Fruit fly (Drosophila melanogaster) whole organism, pupa: ENCODE measurements around the gene rho-5.

Experiments
- CG10348 ChIP-seq: fragments of 200-800 bp; sonication (Bioruptor generic); IDR thresholded peaks from 2 replicates; pipeline ENCODE4 v1.3.6; 2022; ENCODE audit warnings: missing biosample characterization, missing genetic modification characterization
- CG12605 ChIP-seq: fragments of 200-800 bp; sonication (Bioruptor generic); IDR thresholded peaks from 2 replicates; pipeline ENCODE4 v1.3.6; 2022; ENCODE audit warnings: missing biosample characterization, missing genetic modification characterization
- CG13204 ChIP-seq: fragments of 200-800 bp; sonication (Bioruptor generic); optimal IDR thresholded peaks from 2 replicates; lab custom pipeline; 2018; ENCODE audit warnings: missing biosample characterization, mild to moderate bottlenecking, missing genetic modification characterization, moderate library complexity
- CG14655 ChIP-seq: fragments of 200-800 bp; sonication (Bioruptor generic); optimal IDR thresholded peaks from 3 replicates; lab custom pipeline; 2017; ENCODE audit warnings: mild to moderate bottlenecking, missing biosample characterization, missing genetic modification reagents, missing genetic modification characterization
- CG15710 ChIP-seq: fragments of 200-800 bp; sonication (Bioruptor generic); optimal IDR thresholded peaks from 2 replicates; lab custom pipeline; 2018; ENCODE audit warnings: missing biosample characterization, mild to moderate bottlenecking, missing genetic modification characterization, moderate library complexity
- CG17806 ChIP-seq: fragments of 200-800 bp; sonication (Bioruptor generic); optimal IDR thresholded peaks from 2 replicates; lab custom pipeline; 2018; ENCODE audit warnings: missing biosample characterization, mild to moderate bottlenecking, missing genetic modification characterization, moderate library complexity
- CG32121 ChIP-seq: fragments of 200-800 bp; sonication (Bioruptor generic); IDR thresholded peaks from 2 replicates; pipeline ENCODE4 v1.3.6; 2022; ENCODE audit warnings: missing biosample characterization, missing genetic modification characterization
- CG34367 ChIP-seq: fragments of 200-800 bp; sonication (Bioruptor generic); optimal IDR thresholded peaks from 2 replicates; lab custom pipeline; 2018; ENCODE audit warnings: missing biosample characterization, mild to moderate bottlenecking, missing genetic modification characterization
- CG4496 ChIP-seq: fragments of 200-800 bp; sonication (Bioruptor generic); IDR thresholded peaks from 3 replicates; pipeline ENCODE4 v1.3.6; 2022; ENCODE audit warnings: missing biosample characterization, missing genetic modification characterization
- CG8159 ChIP-seq: fragments of 200-800 bp; sonication (Bioruptor generic); optimal IDR thresholded peaks from 3 replicates; lab custom pipeline; 2018; ENCODE audit warnings: missing biosample characterization, mild to moderate bottlenecking, missing genetic modification characterization, moderate library complexity
- CG8301 ChIP-seq: fragments of 200-800 bp; sonication (Bioruptor generic); optimal IDR thresholded peaks from 2 replicates; lab custom pipeline; 2018; ENCODE audit warnings: missing biosample characterization, mild to moderate bottlenecking, missing genetic modification characterization
- CG9948 ChIP-seq: fragments of 200-800 bp; sonication (Bioruptor generic); optimal IDR thresholded peaks from 2 replicates; lab custom pipeline; 2018; ENCODE audit warnings: missing biosample characterization, mild to moderate bottlenecking, missing genetic modification characterization, moderate library complexity
- D1 ChIP-seq: fragments of 200-800 bp; sonication (Bioruptor generic); optimal IDR thresholded peaks from 2 replicates; lab custom pipeline; 2018; ENCODE audit warnings: missing biosample characterization, mild to moderate bottlenecking, missing genetic modification characterization, moderate library complexity
- EcR ChIP-seq: fragments of 200-800 bp; sonication (Bioruptor generic); optimal IDR thresholded peaks from 3 replicates; lab custom pipeline; 2019; ENCODE audit warnings: missing biosample characterization, missing genetic modification characterization, mild to moderate bottlenecking, moderate library complexity, missing genetic modification reagents
- Ets98B ChIP-seq: fragments of 200-800 bp; sonication (Bioruptor generic); IDR thresholded peaks from 2 replicates; pipeline ENCODE4 v1.3.6; 2022; ENCODE audit warnings: missing biosample characterization, missing genetic modification characterization
- Pif1A ChIP-seq: fragments of 200-800 bp; sonication (Bioruptor generic); optimal IDR thresholded peaks from 3 replicates; lab custom pipeline; 2016; ENCODE audit warnings: missing biosample characterization, missing genetic modification characterization
- Pif1B ChIP-seq: fragments of 200-800 bp; sonication (Bioruptor generic); optimal IDR thresholded peaks from 3 replicates; lab custom pipeline; 2016; ENCODE audit warnings: missing biosample characterization, missing genetic modification characterization
- Snoo ChIP-seq: fragments of 200-800 bp; sonication (Bioruptor generic); optimal IDR thresholded peaks from 3 replicates; lab custom pipeline; 2017; ENCODE audit warnings: missing biosample characterization, mild to moderate bottlenecking, missing genetic modification characterization, inconsistent platforms
- fd96Ca ChIP-seq: fragments of 200-800 bp; sonication (Bioruptor generic); IDR thresholded peaks from 3 replicates; pipeline ENCODE4 v1.3.6; 2022; ENCODE audit warnings: missing biosample characterization, missing genetic modification characterization
- gl ChIP-seq: fragments of 200-800 bp; sonication (Bioruptor generic); optimal IDR thresholded peaks from 2 replicates; lab custom pipeline; 2018; ENCODE audit warnings: missing biosample characterization, mild to moderate bottlenecking, missing genetic modification characterization
- rn ChIP-seq: fragments of 200-800 bp; sonication (Bioruptor generic); IDR thresholded peaks from 2 replicates; pipeline ENCODE4 v1.3.6; 2022; ENCODE audit warnings: missing biosample characterization, missing genetic modification characterization

rho-5 gene

DNA sequence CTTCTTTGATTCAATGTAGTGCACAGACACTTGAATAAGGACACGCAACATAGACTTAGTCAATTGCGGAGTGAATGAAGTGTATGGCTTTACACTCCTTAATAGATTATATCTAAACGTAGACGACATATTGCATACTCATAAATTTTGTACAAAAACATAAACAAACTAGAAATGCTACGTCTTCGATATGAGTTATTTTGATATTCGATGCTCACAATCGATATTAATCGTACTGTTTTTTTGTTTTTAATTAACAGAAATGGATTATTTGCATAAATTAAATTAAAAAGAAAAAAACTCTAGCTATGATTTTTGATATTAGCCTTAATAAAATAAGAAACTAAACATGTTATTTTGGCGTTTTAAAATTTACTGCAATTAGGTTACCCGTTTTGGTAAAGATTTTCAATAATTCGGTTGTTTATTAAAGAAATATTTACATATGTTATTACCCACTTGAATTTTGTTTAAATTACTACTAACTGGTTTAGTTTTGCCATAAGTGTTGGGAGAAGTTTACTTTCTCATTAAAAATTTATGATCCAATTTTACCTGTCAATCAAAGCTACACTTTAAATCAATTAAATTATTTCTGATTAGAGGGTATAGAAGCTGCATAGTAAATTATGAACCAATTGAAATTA, 31.4 kb upstream of the rho-5 start, which contains the start of the genes CG17768, LSm-4 and Ir31a:
Gene CG17768, minus strand, starts transcription at position 196 of the 647 bp plus-strand sequence.
Gene LSm-4, minus strand, starts transcription at position 196 of the 647 bp plus-strand sequence.
Gene Ir31a, plus strand, starts transcription at position 558 of the 647 bp plus-strand sequence.
- TF ChIP-seq Ets98B (GFP tag; lab: Robert Waterston, UW) (no peak), CG32121 (no peak), Pif1A (no peak), CG9948 (tag; lab: Kevin White, UChicago) (no peak), CG10348 (GFP tag; lab: Robert Waterston, UW) (no peak), CG8301 (no peak), gl (tag; lab: Kevin White, UChicago) (no peak), CG12605 (GFP tag; lab: Robert Waterston, UW) (no peak), CG13204 (GFP tag; lab: Kevin White, UChicago) (no peak), EcR (GFP tag; lab: Kevin White, UChicago) (no peak), D1 (no peak), fd96Ca (no peak), CG14655 (GFP tag; lab: Kevin White, UChicago) (no peak), CG34367 (tag; lab: Kevin White, UChicago) (no peak), CG8159 (tag; lab: Kevin White, UChicago) (no peak), CG17806 (tag; lab: Kevin White, UChicago) (no peak), Snoo (no peak), Pif1B (GFP tag; lab: Kevin White, UChicago) (no peak), CG15710 (tag; lab: Kevin White, UChicago) (no peak)
- TF ChIP-seq, all 21 proteins: peak for 0

DNA sequence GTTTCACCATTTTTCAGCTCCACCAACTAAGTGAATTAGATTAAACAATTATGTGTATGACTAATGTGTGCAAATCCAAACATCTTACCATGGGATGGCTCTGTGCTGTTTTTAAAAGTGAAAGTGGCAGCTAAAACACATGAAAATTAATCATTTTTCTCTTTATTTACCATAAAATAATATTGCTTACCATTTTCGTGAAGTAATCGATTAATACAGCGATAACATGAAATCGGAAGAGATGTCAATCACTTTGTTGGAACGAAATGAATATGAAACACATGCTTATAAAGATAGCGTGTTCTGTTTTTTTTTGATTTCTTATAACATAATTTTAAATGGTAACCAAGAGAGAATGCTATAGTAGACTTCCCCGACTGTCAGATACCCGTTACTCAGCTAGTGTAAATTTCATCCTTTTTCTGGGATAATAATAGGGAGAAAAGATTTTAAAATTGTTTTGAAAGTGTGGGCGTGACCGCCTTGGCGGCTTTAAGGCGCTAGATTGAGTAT, 30.2 kb upstream of the rho-5 start:
- TF ChIP-seq CG8159 (tag; lab: Kevin White, UChicago), result no peak
- no peak for TF ChIP-seq Snoo
- TF ChIP-seq D1, result no peak
- no peak for TF ChIP-seq rn (GFP tag; lab: Robert Waterston, UW)
- TF ChIP-seq CG10348 (GFP tag; lab: Robert Waterston, UW), result no peak
- TF ChIP-seq fd96Ca, result no peak
- no peak for TF ChIP-seq Pif1B (GFP tag; lab: Kevin White, UChicago)
- TF ChIP-seq gl (tag; lab: Kevin White, UChicago), result no peak
- no peak for TF ChIP-seq CG13204 (GFP tag; lab: Kevin White, UChicago)
- no peak for TF ChIP-seq CG8301
- TF ChIP-seq CG12605 (GFP tag; lab: Robert Waterston, UW), result no peak
- TF ChIP-seq CG9948 (tag; lab: Kevin White, UChicago), result no peak
- TF ChIP-seq EcR (GFP tag; lab: Kevin White, UChicago), result no peak
- no peak for TF ChIP-seq CG17806 (tag; lab: Kevin White, UChicago)
- no peak for TF ChIP-seq CG4496
- TF ChIP-seq Pif1A, result no peak

DNA sequence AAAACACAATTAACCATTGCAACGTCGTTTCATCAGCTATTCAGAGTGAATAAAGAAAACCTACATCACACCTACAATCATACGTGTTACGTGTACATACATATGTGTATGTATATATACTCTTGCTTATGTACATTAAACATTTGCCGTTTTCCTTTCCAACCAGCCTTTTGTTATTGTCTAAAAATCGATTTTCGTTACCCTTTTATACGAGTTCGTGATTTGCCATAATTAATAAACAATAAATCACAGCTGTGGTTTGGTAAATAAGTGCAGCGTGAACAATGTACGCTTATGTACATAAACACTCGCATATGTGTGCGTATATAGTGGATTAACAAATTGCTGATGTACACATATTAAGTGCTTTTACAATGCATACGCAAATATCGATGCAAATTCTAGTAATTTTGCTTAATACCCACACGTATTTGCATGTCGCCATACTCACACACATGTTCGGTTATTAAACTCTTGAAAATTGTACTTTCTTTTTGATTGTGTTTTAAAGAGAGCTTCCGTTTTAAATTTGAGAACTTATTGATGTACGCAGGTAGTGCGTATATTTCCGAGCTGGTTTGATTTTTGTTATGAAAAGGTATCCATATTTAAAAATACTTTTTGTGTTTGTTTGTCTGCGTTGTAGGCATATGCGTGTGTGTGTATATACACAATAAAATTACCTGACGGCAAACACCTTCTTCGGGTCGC, 23.3 kb upstream of the rho-5 start:
- TF ChIP-seq EcR (GFP tag; lab: Kevin White, UChicago) (peak; percentile 41), Pif1B (GFP tag; lab: Kevin White, UChicago) (peak; percentile 28), D1 (no peak)

DNA sequence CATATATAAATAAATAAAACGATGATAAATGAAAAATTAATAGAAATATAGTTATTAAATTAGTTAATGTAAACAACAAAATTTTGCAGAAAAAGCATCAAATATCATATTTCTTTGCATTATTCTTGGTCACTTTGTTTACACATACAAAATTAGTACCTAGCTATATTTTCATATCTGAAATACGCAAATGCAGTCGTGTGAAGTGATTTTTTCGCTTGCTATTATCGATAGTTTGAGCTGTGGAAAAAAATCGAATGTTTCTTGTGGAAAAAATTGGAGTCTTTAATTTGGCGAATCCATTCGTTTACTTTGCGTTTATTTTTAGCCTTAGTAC, 22.8 kb upstream of the rho-5 start, which contains the start of gene Cnot4:
Gene Cnot4, plus strand, starts transcription at position 229 of the 337 bp plus-strand sequence.
- TF ChIP-seq CG9948 (tag; lab: Kevin White, UChicago) (no peak), CG15710 (tag; lab: Kevin White, UChicago) (no peak), CG13204 (GFP tag; lab: Kevin White, UChicago) (no peak), fd96Ca (no peak), CG14655 (GFP tag; lab: Kevin White, UChicago) (no peak), CG4496 (no peak), CG17806 (tag; lab: Kevin White, UChicago) (no peak), rn (GFP tag; lab: Robert Waterston, UW) (no peak), CG34367 (tag; lab: Kevin White, UChicago) (no peak), gl (tag; lab: Kevin White, UChicago) (no peak), D1 (no peak), Ets98B (GFP tag; lab: Robert Waterston, UW) (no peak), CG8301 (no peak), CG10348 (GFP tag; lab: Robert Waterston, UW) (no peak), EcR (GFP tag; lab: Kevin White, UChicago) (no peak), Pif1A (no peak), CG12605 (GFP tag; lab: Robert Waterston, UW) (no peak)
- TF ChIP-seq, all 21 proteins: peak for 0

DNA sequence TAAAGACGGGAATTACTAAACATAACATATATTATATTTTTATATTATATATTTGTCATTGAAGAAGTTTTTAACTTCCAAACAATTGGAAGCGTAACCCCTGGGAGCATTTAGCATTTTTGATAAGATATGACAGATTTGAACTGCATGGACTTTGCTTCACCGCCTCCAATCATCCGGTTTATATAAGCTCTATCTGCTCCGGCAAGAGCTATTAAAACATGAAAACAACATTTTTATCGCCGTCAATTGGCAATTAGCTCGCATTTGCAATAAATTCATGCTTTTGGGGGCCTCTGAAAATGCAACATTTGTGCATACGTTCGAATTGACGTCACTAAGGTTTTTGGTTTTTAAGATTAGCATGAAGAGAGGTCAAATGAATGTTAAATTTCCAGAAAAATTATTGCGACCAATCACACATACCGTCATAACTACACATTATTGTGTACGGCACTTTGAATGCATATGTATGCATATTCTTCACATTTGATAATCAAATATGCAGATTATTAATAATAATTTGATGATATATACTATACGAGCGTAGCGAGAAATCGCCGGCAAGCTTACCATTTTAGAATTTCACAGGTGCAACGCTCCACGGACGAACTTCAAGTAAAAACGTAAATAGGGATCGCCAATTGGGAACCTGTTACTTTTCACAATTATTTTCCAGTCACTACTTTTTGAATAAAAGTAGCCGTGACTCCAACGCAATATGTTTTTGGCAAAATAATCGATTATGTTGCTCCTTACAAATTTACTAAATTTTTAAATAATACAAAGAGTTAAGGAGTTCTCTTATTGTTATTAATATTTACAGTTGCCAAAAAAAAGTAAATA, 22.2 kb upstream of the rho-5 start, which contains the start of gene Mdh1:
Gene Mdh1, minus strand, starts transcription at position 691 of the 846 bp plus-strand sequence.
- peak; percentile 20 for TF ChIP-seq EcR (GFP tag; lab: Kevin White, UChicago)
- TF ChIP-seq D1, result no peak
